Worm (Caenorhabditis elegans): Measurements from ENCODE around the gene R186.8.

ce11 chrV:12934976-12935375, 32.8 kb downstream of the R186.8 start, which contains the start of gene T16G1.7:
- no peak for TF ChIP-seq nhr-6 (tag; optimal IDR thresholded peaks at IDR 0.05)
- TF ChIP-seq aly-2 (tag; optimal IDR thresholded peaks at IDR 0.05) = no peak
- no peak for TF ChIP-seq blmp-1 (tag; optimal IDR thresholded peaks at IDR 0.05; ENCODE audit: insufficient read depth)

All from whole organism, L2 larva.